Worm (Caenorhabditis elegans): ENCODE data around the gene F52D2.6.
A peak's percentile ranks its signal among the peaks of the same experiment; 100 is the strongest.

F52D2.6 gene

ce11 chrX:1960895-1961715 is 14.7 kb upstream of the F52D2.6 start:
- TF ChIP-seq F16B12.6 (tag; optimal IDR thresholded peaks at IDR 0.05) (peak; percentile 20), ceh-88 (GFP tag; IDR thresholded peaks at IDR 0.05) (no peak), blmp-1 (tag; optimal IDR thresholded peaks at IDR 0.05) (peak; percentile 34), ztf-11 (tag; optimal IDR thresholded peaks at IDR 0.05) (no peak), swsn-7 (tag; optimal IDR thresholded peaks at IDR 0.05) (peak; percentile 21), efl-1 (optimal IDR thresholded peaks at IDR 0.05) (peak in 1 of 2 experiments; percentile 11), efl-1 (GFP tag; optimal IDR thresholded peaks at IDR 0.05 in 1 of 2) (peak in 1 of 2 experiments; percentile 81), ama-1 (optimal IDR thresholded peaks at IDR 0.05) (no peak), ceh-63 (GFP tag; optimal IDR thresholded peaks at IDR 0.05) (no peak), nhr-20 (tag; optimal IDR thresholded peaks at IDR 0.05) (peak; percentile 39), C16A3.4 (tag; optimal IDR thresholded peaks at IDR 0.05) (peak; percentile 53), snpc-4 (tag; optimal IDR thresholded peaks at IDR 0.05) (peak; percentile 7), rnt-1 (tag; optimal IDR thresholded peaks at IDR 0.05) (peak; percentile 83), jun-1 (tag; optimal IDR thresholded peaks at IDR 0.05) (no peak), dpl-1 (GFP tag; optimal IDR thresholded peaks at IDR 0.05) (peak in 1 of 3 experiments; percentile 20), fkh-8 (tag; optimal IDR thresholded peaks at IDR 0.05) (peak; percentile 33), nhr-71 (tag; optimal IDR thresholded peaks at IDR 0.05) (peak; percentile 45), unc-30 (tag; optimal IDR thresholded peaks at IDR 0.05) (no peak), vab-15 (tag; optimal IDR thresholded peaks at IDR 0.05) (no peak), skn-1 (tag; optimal IDR thresholded peaks at IDR 0.05) (peak; percentile 64), zip-4 (GFP tag; optimal IDR thresholded peaks at IDR 0.05) (no peak), lsy-2 (tag; optimal IDR thresholded peaks at IDR 0.05) (peak in 1 of 2 experiments; percentile 50), elt-2 (tag; optimal IDR thresholded peaks at IDR 0.05) (peak; percentile 21), nhr-85 (tag) (peak; percentile 75), fkh-4 (tag; optimal IDR thresholded peaks at IDR 0.05; ENCODE audit: borderline replicate concordance) (no peak), irx-1 (tag; optimal IDR thresholded peaks at IDR 0.05) (peak; percentile 45), C04F5.9 (tag; optimal IDR thresholded peaks at IDR 0.05) (no peak), pqm-1 (tag; optimal IDR thresholded peaks at IDR 0.05) (no peak), aha-1 (tag; optimal IDR thresholded peaks at IDR 0.05) (no peak), hpl-2 (GFP tag; optimal IDR thresholded peaks at IDR 0.05) (no peak), ceh-82 (tag; optimal IDR thresholded peaks at IDR 0.05) (peak in 2 of 3 experiments; percentile 4 to 58), tbx-2 (tag; optimal IDR thresholded peaks at IDR 0.05) (peak; percentile 42), fkh-10 (GFP tag; optimal IDR thresholded peaks at IDR 0.05) (no peak), ztf-4 (tag; optimal IDR thresholded peaks at IDR 0.05) (no peak), nhr-90 (tag; optimal IDR thresholded peaks at IDR 0.05; ENCODE audit: poor library complexity) (peak; percentile 42), mdl-1 (tag; optimal IDR thresholded peaks at IDR 0.05) (peak in 1 of 2 experiments; percentile 7), dsc-1 (tag; optimal IDR thresholded peaks at IDR 0.05) (peak; percentile 28), C34B4.2 (tag; optimal IDR thresholded peaks at IDR 0.05) (no peak), mep-1 (tag; optimal IDR thresholded peaks at IDR 0.05) (no peak), nhr-84 (tag; optimal IDR thresholded peaks at IDR 0.05) (no peak), grh-1 (GFP tag; IDR thresholded peaks at IDR 0.05) (no peak), nhr-19 (GFP tag; conservative IDR thresholded peaks at IDR 0.05) (no peak), hlh-4 (tag; optimal IDR thresholded peaks at IDR 0.05) (no peak), pag-3 (tag; optimal IDR thresholded peaks at IDR 0.05; ENCODE audit: borderline replicate concordance, insufficient read depth) (no peak), lin-14 (GFP tag; optimal IDR thresholded peaks at IDR 0.05) (peak; percentile 86), lin-35 (GFP tag; optimal IDR thresholded peaks at IDR 0.05) (peak in 1 of 2 experiments; percentile 45), nhr-77 (tag; optimal IDR thresholded peaks at IDR 0.05) (peak; percentile 2), alr-1 (tag; optimal IDR thresholded peaks at IDR 0.05; ENCODE audit: borderline replicate concordance) (no peak), Y116A8C.19 (tag; optimal IDR thresholded peaks at IDR 0.05; ENCODE audit: borderline replicate concordance) (no peak), nhr-12 (tag; optimal IDR thresholded peaks at IDR 0.05) (no peak), xbp-1 (tag; optimal IDR thresholded peaks at IDR 0.05) (peak; percentile 22), snu-23 (GFP tag; optimal IDR thresholded peaks at IDR 0.05) (peak; percentile 52)

Measured in whole organism, L1 larva.